Fruit fly (Drosophila melanogaster) whole organism, pupa: Measurements from ENCODE around the gene CG3603.

Experiments
- CG13204 ChIP-seq: fragments of 200-800 bp; sonication (Bioruptor generic); optimal IDR thresholded peaks from 2 replicates; lab custom pipeline; 2018; ENCODE audit warnings: missing biosample characterization, mild to moderate bottlenecking, missing genetic modification characterization, moderate library complexity
- CG15710 ChIP-seq: fragments of 200-800 bp; sonication (Bioruptor generic); optimal IDR thresholded peaks from 2 replicates; lab custom pipeline; 2018; ENCODE audit warnings: missing biosample characterization, mild to moderate bottlenecking, missing genetic modification characterization, moderate library complexity
- CG32121 ChIP-seq: fragments of 200-800 bp; sonication (Bioruptor generic); IDR thresholded peaks from 2 replicates; pipeline ENCODE4 v1.3.6; 2022; ENCODE audit warnings: missing biosample characterization, missing genetic modification characterization
- CG8301 ChIP-seq: fragments of 200-800 bp; sonication (Bioruptor generic); optimal IDR thresholded peaks from 2 replicates; lab custom pipeline; 2018; ENCODE audit warnings: missing biosample characterization, mild to moderate bottlenecking, missing genetic modification characterization
- CG9948 ChIP-seq: fragments of 200-800 bp; sonication (Bioruptor generic); optimal IDR thresholded peaks from 2 replicates; lab custom pipeline; 2018; ENCODE audit warnings: missing biosample characterization, mild to moderate bottlenecking, missing genetic modification characterization, moderate library complexity
- EcR ChIP-seq: fragments of 200-800 bp; sonication (Bioruptor generic); optimal IDR thresholded peaks from 3 replicates; lab custom pipeline; 2019; ENCODE audit warnings: missing biosample characterization, missing genetic modification characterization, mild to moderate bottlenecking, moderate library complexity, missing genetic modification reagents
- Pif1A ChIP-seq: fragments of 200-800 bp; sonication (Bioruptor generic); optimal IDR thresholded peaks from 3 replicates; lab custom pipeline; 2016; ENCODE audit warnings: missing biosample characterization, missing genetic modification characterization
- Snoo ChIP-seq: fragments of 200-800 bp; sonication (Bioruptor generic); optimal IDR thresholded peaks from 3 replicates; lab custom pipeline; 2017; ENCODE audit warnings: missing biosample characterization, mild to moderate bottlenecking, missing genetic modification characterization, inconsistent platforms
- fd96Ca ChIP-seq: fragments of 200-800 bp; sonication (Bioruptor generic); IDR thresholded peaks from 3 replicates; pipeline ENCODE4 v1.3.6; 2022; ENCODE audit warnings: missing biosample characterization, missing genetic modification characterization
- gl ChIP-seq: fragments of 200-800 bp; sonication (Bioruptor generic); optimal IDR thresholded peaks from 2 replicates; lab custom pipeline; 2018; ENCODE audit warnings: missing biosample characterization, mild to moderate bottlenecking, missing genetic modification characterization
- rn ChIP-seq: fragments of 200-800 bp; sonication (Bioruptor generic); IDR thresholded peaks from 2 replicates; pipeline ENCODE4 v1.3.6; 2022; ENCODE audit warnings: missing biosample characterization, missing genetic modification characterization

DNA sequence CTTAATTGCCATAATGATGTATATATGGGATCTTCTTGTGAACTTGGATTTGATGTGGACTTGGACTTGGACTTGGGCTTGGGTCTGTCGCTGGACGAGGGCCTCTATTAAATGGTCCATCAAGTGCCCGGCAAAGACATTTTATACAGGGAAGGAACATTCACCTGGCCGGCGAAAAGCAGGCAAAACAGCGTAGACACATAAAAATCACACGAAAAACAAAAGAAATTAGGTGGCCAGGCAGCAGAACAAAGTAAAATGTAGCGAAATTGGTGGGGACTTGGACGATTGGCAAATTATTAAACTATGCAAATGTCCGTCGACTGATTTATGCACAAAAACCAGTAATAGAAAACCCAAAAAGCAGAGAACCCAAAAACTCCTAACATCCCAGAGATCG, 20.7 kb upstream of the CG3603 start, which contains the start of gene CG14424:
- TF ChIP-seq CG9948 (tag; lab: Kevin White, UChicago) = no peak
- no peak for TF ChIP-seq CG13204 (GFP tag; lab: Kevin White, UChicago)
- TF ChIP-seq Snoo = no peak
- no peak for TF ChIP-seq gl (tag; lab: Kevin White, UChicago)
- no peak for TF ChIP-seq CG15710 (tag; lab: Kevin White, UChicago)
- no peak for TF ChIP-seq CG8301 (tag; lab: Kevin White, UChicago)
- no peak for TF ChIP-seq Pif1A (GFP tag; lab: Kevin White, UChicago)
- TF ChIP-seq EcR (GFP tag; lab: Kevin White, UChicago) = no peak
- TF ChIP-seq CG32121 (GFP tag; lab: Robert Waterston, UW) = no peak
- no peak for TF ChIP-seq rn
- TF ChIP-seq fd96Ca (GFP tag; lab: Robert Waterston, UW) = no peak
